Fruit fly (Drosophila melanogaster) S2 (cell line): ENCODE results near the gene lwr.

Source experiments
- CG8478 ChIP-seq: fragments of >200 bp; optimal IDR thresholded peaks from 2 replicates; lab custom pipeline; 2018
- CTCF ChIP-seq, 2 experiments: fragments of >200 bp; optimal IDR thresholded peaks; 2 replicates each; lab custom pipeline; 2018

- TF ChIP-seq CG8478 (no peak), CTCF (optimal IDR thresholded peaks at IDR 0.05; lab: Kevin White, UChicago) (peak in 1 of 2 experiments; percentile 24)
These were observed 2.2 kb upstream of the lwr start, which contains the start of the genes Spp and nAChRbeta3 for dm6 chr2L:544444-545179.
